Worm (Caenorhabditis elegans): ENCODE measurements around the gene cutl-1.
"Not testable (repeated sequence)": the region's sequence is repeated elsewhere in the genome, so short reads cannot be mapped to it uniquely, and the experiment has no call there.

ce11 chrV:13440290-13440689, 34.4 kb upstream of the cutl-1 start:
- TF ChIP-seq ceh-82 (tag; optimal IDR thresholded peaks at IDR 0.05); dmd-8 (GFP tag; IDR thresholded peaks at IDR 0.05); pqm-1 (tag; optimal IDR thresholded peaks at IDR 0.05); set-16 (GFP tag; IDR thresholded peaks at IDR 0.05); aly-2 (tag; optimal IDR thresholded peaks at IDR 0.05); pha-4 (GFP tag; IDR thresholded peaks at IDR 0.05); pha-4 (tag; optimal IDR thresholded peaks at IDR 0.05); egl-43 (GFP tag; IDR thresholded peaks at IDR 0.05); nhr-76 (tag; optimal IDR thresholded peaks at IDR 0.05); nhr-77 (tag; optimal IDR thresholded peaks at IDR 0.05); fkh-10 (GFP tag; optimal IDR thresholded peaks at IDR 0.05); aha-1 (tag); ztf-7 (tag; optimal IDR thresholded peaks at IDR 0.05): not testable (repeated sequence)
